Worm (Caenorhabditis elegans) whole organism, late embryonic: ENCODE measurements around the gene ced-9.

Experiments used
- C08G9.2 ChIP-seq: sonication (generic microtip); optimal IDR thresholded peaks from 2 replicates; lab custom pipeline; 2016; ENCODE audit warnings: mild to moderate bottlenecking, missing genetic modification characterization, moderate library complexity, missing compliant biosample characterization
- F13H6.1 ChIP-seq: sonication (generic microtip); optimal IDR thresholded peaks from 2 replicates; lab custom pipeline; 2016; ENCODE audit warnings: missing genetic modification characterization, missing compliant biosample characterization
- K02D7.2 ChIP-seq: sonication (generic microtip); optimal IDR thresholded peaks from 2 replicates; lab custom pipeline; 2017; ENCODE audit warnings: mild to moderate bottlenecking, missing genetic modification characterization, missing compliant biosample characterization
- ahr-1 ChIP-seq: sonication (generic microtip); optimal IDR thresholded peaks from 2 replicates; lab custom pipeline; 2016; ENCODE audit warnings: missing genetic modification characterization, missing compliant biosample characterization
- ceh-14 ChIP-seq: sonication (generic microtip); optimal IDR thresholded peaks from 2 replicates; lab custom pipeline; 2016; ENCODE audit warnings: missing genotype, missing genetic modification characterization, missing compliant biosample characterization
- ceh-18 ChIP-seq: sonication (generic microtip); optimal IDR thresholded peaks from 2 replicates; lab custom pipeline; 2016; ENCODE audit warnings: missing genetic modification characterization, missing compliant biosample characterization
- ceh-2 ChIP-seq: sonication (generic microtip); optimal IDR thresholded peaks from 2 replicates; lab custom pipeline; 2016; ENCODE audit warnings: missing genotype, missing genetic modification characterization, missing compliant biosample characterization
- ceh-24 ChIP-seq: sonication (generic microtip); optimal IDR thresholded peaks from 2 replicates; lab custom pipeline; 2016; ENCODE audit warnings: mild to moderate bottlenecking, missing genetic modification characterization, missing compliant biosample characterization
- ceh-6 ChIP-seq: fragments of 200-800 bp; sonication (Bioruptor generic); optimal IDR thresholded peaks from 2 replicates; lab custom pipeline; 2018; ENCODE audit warnings: mild to moderate bottlenecking, missing genetic modification characterization, missing compliant biosample characterization
- ceh-9 ChIP-seq: sonication (generic microtip); optimal IDR thresholded peaks from 2 replicates; lab custom pipeline; 2016; ENCODE audit warnings: mild to moderate bottlenecking, missing genetic modification characterization, inconsistent platforms, missing compliant biosample characterization
- dmd-4 ChIP-seq: sonication (generic microtip); optimal IDR thresholded peaks from 2 replicates; lab custom pipeline; 2016; ENCODE audit warnings: borderline replicate concordance, missing genetic modification characterization, missing compliant biosample characterization
- dve-1 ChIP-seq: sonication (generic microtip); optimal IDR thresholded peaks from 2 replicates; lab custom pipeline; 2017; ENCODE audit warnings: antibody characterized with exemption, mild to moderate bottlenecking, missing genetic modification characterization, missing compliant biosample characterization
- elt-4 ChIP-seq: sonication (generic microtip); optimal IDR thresholded peaks from 2 replicates; lab custom pipeline; 2016; ENCODE audit warnings: missing genetic modification characterization, missing compliant biosample characterization
- ets-4 ChIP-seq: sonication (generic microtip); optimal IDR thresholded peaks from 2 replicates; lab custom pipeline; 2016; ENCODE audit warnings: missing genetic modification characterization, missing compliant biosample characterization
- fkh-10 ChIP-seq: fragments of 150-350 bp; optimal IDR thresholded peaks from 2 replicates; lab custom pipeline; 2014; ENCODE audit warnings: missing biosample characterization, missing genetic modification reagents, missing genetic modification characterization
- fkh-6 ChIP-seq: sonication (generic microtip); optimal IDR thresholded peaks from 2 replicates; lab custom pipeline; 2016; ENCODE audit warnings: missing genetic modification characterization, missing compliant biosample characterization
- gmeb-2 ChIP-seq: sonication (generic microtip); optimal IDR thresholded peaks from 2 replicates; lab custom pipeline; 2016; ENCODE audit warnings: missing genetic modification characterization, inconsistent platforms, missing compliant biosample characterization
- hlh-15 ChIP-seq: sonication (generic microtip); optimal IDR thresholded peaks from 2 replicates; lab custom pipeline; 2016; ENCODE audit warnings: missing genetic modification characterization, missing compliant biosample characterization
- hlh-30 ChIP-seq: sonication (generic microtip); optimal IDR thresholded peaks from 2 replicates; lab custom pipeline; 2017; ENCODE audit warnings: antibody characterized with exemption, missing genetic modification characterization, missing compliant biosample characterization; ENCODE audit not compliant: insufficient read depth
- mec-3 ChIP-seq: sonication (generic microtip); optimal IDR thresholded peaks from 2 replicates; lab custom pipeline; 2016; ENCODE audit warnings: borderline replicate concordance, missing genetic modification characterization, missing compliant biosample characterization
- npax-4 ChIP-seq: sonication (generic microtip); optimal IDR thresholded peaks from 2 replicates; lab custom pipeline; 2016; ENCODE audit warnings: missing genetic modification characterization, missing compliant biosample characterization
- odd-2 ChIP-seq: sonication (generic microtip); optimal IDR thresholded peaks from 2 replicates; lab custom pipeline; 2017; ENCODE audit warnings: antibody characterized with exemption, mild to moderate bottlenecking, missing genetic modification characterization, missing compliant biosample characterization
- pat-9 ChIP-seq: fragments of 200-800 bp; sonication (Bioruptor generic); optimal IDR thresholded peaks from 2 replicates; lab custom pipeline; 2018; ENCODE audit warnings: mild to moderate bottlenecking, missing genetic modification characterization, moderate library complexity, missing compliant biosample characterization
- pax-1 ChIP-seq: fragments of 150-350 bp; optimal IDR thresholded peaks from 2 replicates; lab custom pipeline; 2014; ENCODE audit warnings: missing biosample characterization, missing genetic modification characterization
- pqm-1 ChIP-seq: sonication (generic microtip); optimal IDR thresholded peaks from 2 replicates; lab custom pipeline; 2016; ENCODE audit warnings: missing genetic modification characterization, missing compliant biosample characterization
- rnt-1 ChIP-seq: sonication (generic microtip); optimal IDR thresholded peaks from 2 replicates; lab custom pipeline; 2016; ENCODE audit warnings: missing genetic modification characterization, missing compliant biosample characterization
- sdc-2 ChIP-seq: sonication (generic microtip); optimal IDR thresholded peaks from 2 replicates; lab custom pipeline; 2016; ENCODE audit warnings: missing genotype, missing genetic modification characterization, missing compliant biosample characterization
- sox-4 ChIP-seq: sonication (generic microtip); optimal IDR thresholded peaks from 2 replicates; lab custom pipeline; 2017; ENCODE audit warnings: mild to moderate bottlenecking, missing genetic modification characterization, inconsistent platforms, missing compliant biosample characterization
- unc-3 ChIP-seq, 2 experiments: fragments of 200-800 bp in 1 of 2; sonication (Bioruptor generic) in 1 of 2; sonication (generic microtip) in 1 of 2; conservative IDR thresholded peaks in 1 of 2; optimal IDR thresholded peaks in 1 of 2; 2 replicates each; pipeline versions ENCODE4 v1.3.6 to Lab custom; 2016 to 2022; ENCODE audit warnings: missing compliant biosample characterization in 2 of 2, missing genetic modification characterization in 2 of 2, missing genetic modification reagents in 1 of 2
- zip-5 ChIP-seq: sonication (generic microtip); optimal IDR thresholded peaks from 2 replicates; lab custom pipeline; 2016; ENCODE audit warnings: missing genetic modification characterization, missing compliant biosample characterization
- ztf-16 ChIP-seq: sonication (generic microtip); optimal IDR thresholded peaks from 2 replicates; lab custom pipeline; 2017; ENCODE audit warnings: missing genetic modification characterization, missing compliant biosample characterization

Gene ced-9

ce11 chrIII:10294837-10295236 is 40.1 kb upstream of the ced-9 start, which contains the start of gene vglu-2:
TSS of gene vglu-2 (plus strand) at chrIII:10295137.
- TF ChIP-seq mec-3 (tag; lab: Kevin White, UChicago) (no peak), ceh-6 (GFP tag; lab: Kevin White, UChicago) (no peak), F13H6.1 (no peak), pax-1 (no peak), dmd-4 (tag; lab: Kevin White, UChicago) (no peak), ztf-16 (tag; lab: Kevin White, UChicago) (no peak)

- no peak for TF ChIP-seq dve-1 (tag; lab: Kevin White, UChicago)
- no peak for TF ChIP-seq sox-4 (tag; lab: Kevin White, UChicago)
- TF ChIP-seq npax-4, result no peak
- no peak for TF ChIP-seq elt-4 (tag; lab: Kevin White, UChicago)
- no peak for TF ChIP-seq ceh-2 (tag; lab: Kevin White, UChicago)
- TF ChIP-seq pat-9 (tag; lab: Kevin White, UChicago), result no peak
- TF ChIP-seq ceh-9 (tag; lab: Kevin White, UChicago), result no peak
Measured at ce11 chrIII:10296904-10297303, 38.1 kb upstream of the ced-9 start.

ce11 chrIII:10300078-10300477 is 34.9 kb upstream of the ced-9 start, which contains the start of gene vglu-3:
TSS of gene vglu-3 (plus strand) at chrIII:10300378.
- TF ChIP-seq pat-9 (tag; lab: Kevin White, UChicago) (no peak), fkh-6 (tag; lab: Kevin White, UChicago) (no peak), gmeb-2 (tag; lab: Kevin White, UChicago) (no peak)
- TF ChIP-seq, all 69 proteins: peak for 0

ce11 chrIII:10305295-10305694 is 29.7 kb upstream of the ced-9 start:
- no peak for TF ChIP-seq ceh-14 (tag; lab: Kevin White, UChicago)

ce11 chrIII:10306049-10306448 is 28.9 kb upstream of the ced-9 start, which contains the start of gene T07A5.1:
TSS of gene T07A5.1 (minus strand) at chrIII:10306197.
- no peak for TF ChIP-seq F13H6.1
- TF ChIP-seq ceh-2 (tag; lab: Kevin White, UChicago), result no peak
- TF ChIP-seq hlh-15, result no peak
- no peak for TF ChIP-seq sox-4 (tag; lab: Kevin White, UChicago)
- no peak for TF ChIP-seq pax-1
- no peak for TF ChIP-seq C08G9.2
- no peak for TF ChIP-seq mec-3 (tag; lab: Kevin White, UChicago)
- TF ChIP-seq zip-5 (tag; lab: Kevin White, UChicago), result no peak
- TF ChIP-seq fkh-10 (GFP tag; lab: Kevin White, UChicago), result no peak
- no peak for TF ChIP-seq ets-4
- no peak for TF ChIP-seq ceh-18 (tag; lab: Kevin White, UChicago)
- no peak for TF ChIP-seq unc-3 (GFP tag; conservative IDR thresholded peaks at IDR 0.05; lab: Robert Waterston, UW)
- no peak for TF ChIP-seq unc-3 (tag; optimal IDR thresholded peaks at IDR 0.05; lab: Kevin White, UChicago)
- no peak for TF ChIP-seq odd-2 (tag; lab: Kevin White, UChicago)
- no peak for TF ChIP-seq sdc-2 (tag; lab: Kevin White, UChicago)

ce11 chrIII:10311016-10311415 is 24.0 kb upstream of the ced-9 start, which contains the start of gene T07A5.7:
TSS of gene T07A5.7 (minus strand) at chrIII:10311116.
- TF ChIP-seq rnt-1 (tag; lab: Kevin White, UChicago), result no peak
- TF ChIP-seq K02D7.2 (tag; lab: Kevin White, UChicago), result no peak
- TF ChIP-seq ceh-24, result no peak
- TF ChIP-seq pqm-1 (tag; lab: Kevin White, UChicago), result no peak
- TF ChIP-seq zip-5 (tag; lab: Kevin White, UChicago), result no peak
- no peak for TF ChIP-seq hlh-30
- TF ChIP-seq ceh-14 (tag; lab: Kevin White, UChicago), result no peak
- TF ChIP-seq ahr-1, result no peak
- TF ChIP-seq odd-2 (tag; lab: Kevin White, UChicago), result no peak
